Fruit fly (Drosophila melanogaster): ENCODE data around the gene Oseg5.
A peak's percentile ranks its signal among the peaks of the same experiment; 100 is the strongest.

The Oseg5 gene

DNA sequence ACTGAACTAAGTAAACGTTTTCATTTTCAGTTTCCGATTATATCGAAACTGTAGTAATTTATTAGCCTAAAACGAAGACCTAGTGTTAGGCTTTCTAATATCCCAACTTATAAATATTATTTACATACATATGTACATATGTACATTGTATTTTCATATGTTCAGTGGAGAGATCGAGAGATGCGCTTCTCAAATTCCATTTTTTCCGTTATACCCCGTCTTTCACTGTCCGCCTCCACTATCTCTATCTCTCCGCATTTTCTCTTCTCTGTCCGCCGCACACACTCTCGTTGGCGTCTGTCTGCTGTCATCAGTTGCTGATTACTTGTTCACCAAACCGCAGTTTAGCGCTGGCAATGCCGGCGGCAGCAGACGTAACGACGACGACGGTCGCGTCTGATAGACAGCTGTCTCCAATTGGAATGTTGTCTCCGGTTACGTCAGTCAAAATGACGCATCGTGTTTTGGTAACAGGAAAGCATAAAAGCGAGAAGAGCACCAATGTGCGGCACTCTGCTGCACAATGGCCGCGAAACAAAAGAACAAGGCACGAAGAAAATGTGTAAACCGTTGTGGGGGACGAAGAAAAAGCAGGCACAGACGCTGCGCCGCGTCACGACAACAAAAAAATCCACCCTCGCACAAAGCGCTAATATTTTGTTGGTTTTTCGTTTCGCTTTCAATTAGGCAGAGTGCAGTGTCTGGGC is 13.0 kb downstream of the Oseg5 start, which contains the start of gene CG9331 (continued):
- TF ChIP-seq CG17328 (GFP tag; IDR thresholded peaks at IDR 0.05) (no peak), unpg (GFP tag; optimal IDR thresholded peaks at IDR 0.05) (no peak), caup (GFP tag; optimal IDR thresholded peaks at IDR 0.05; ENCODE audit: severe bottlenecking) (no peak), row (GFP tag; IDR thresholded peaks at IDR 0.05) (peak; percentile 5), hbn (GFP tag; IDR thresholded peaks at IDR 0.05; ENCODE audit: partially characterized antibody) (0 out of 2 replicates have a peak, but pooled peaks have one; percentile 23), HmgD (GFP tag; optimal IDR thresholded peaks at IDR 0.05) (peak; percentile 4), Rfx (GFP tag; IDR thresholded peaks at IDR 0.05) (no peak), sc (optimal IDR thresholded peaks at IDR 0.05) (no peak), sc (GFP tag; optimal IDR thresholded peaks at IDR 0.05) (no peak), Opbp (GFP tag; IDR thresholded peaks at IDR 0.05; ENCODE audit: partially characterized antibody) (peak; percentile 65; the same call in 2 of the 3 replicates), sens-2 (GFP tag; IDR thresholded peaks at IDR 0.05) (no peak), CG4424 (GFP tag; optimal IDR thresholded peaks at IDR 0.05) (no peak), h (optimal IDR thresholded peaks at IDR 0.05) (no peak), CTCF (GFP tag; optimal IDR thresholded peaks at IDR 0.05) (no peak), CG7556 (GFP tag; optimal IDR thresholded peaks at IDR 0.05) (no peak), CG1603 (tag; optimal IDR thresholded peaks at IDR 0.05) (no peak), Hr51 (GFP tag; optimal IDR thresholded peaks at IDR 0.05) (no peak), toy (GFP tag; IDR thresholded peaks at IDR 0.05) (no peak), CG9437 (GFP tag; optimal IDR thresholded peaks at IDR 0.05) (peak; percentile 45), CG8281 (tag; optimal IDR thresholded peaks at IDR 0.05) (no peak), NC2β (GFP tag; optimal IDR thresholded peaks at IDR 0.05) (no peak), bigmax (GFP tag; optimal IDR thresholded peaks at IDR 0.05) (no peak), CG2875 (GFP tag; optimal IDR thresholded peaks at IDR 0.05) (no peak), CG1647 (GFP tag; optimal IDR thresholded peaks at IDR 0.05) (no peak), sens (GFP tag) (peak; percentile 27), ham (GFP tag; IDR thresholded peaks at IDR 0.05) (no peak), disco-r (GFP tag; optimal IDR thresholded peaks at IDR 0.05) (no peak), CG5245 (GFP tag; optimal IDR thresholded peaks at IDR 0.05) (no peak), Atf3 (GFP tag; optimal IDR thresholded peaks at IDR 0.05) (no peak), CG3838 (GFP tag; optimal IDR thresholded peaks at IDR 0.05) (no peak), nau (GFP tag; optimal IDR thresholded peaks at IDR 0.05) (peak; percentile 24), CG11093 (GFP tag; IDR thresholded peaks at IDR 0.05) (no peak), Abd-B (GFP tag; optimal IDR thresholded peaks at IDR 0.05) (no peak), PHDP (tag; optimal IDR thresholded peaks at IDR 0.05) (no peak), CG18262 (tag; optimal IDR thresholded peaks at IDR 0.05) (no peak), en (GFP tag; optimal IDR thresholded peaks at IDR 0.05) (no peak), H2.0 (GFP tag; IDR thresholded peaks at IDR 0.05) (no peak), ase (GFP tag; IDR thresholded peaks at IDR 0.05) (no peak), lilli (GFP tag; optimal IDR thresholded peaks at IDR 0.05) (no peak), hth (optimal IDR thresholded peaks at IDR 0.05) (no peak), Usf (GFP tag; optimal IDR thresholded peaks at IDR 0.05) (no peak), CG2202 (tag; optimal IDR thresholded peaks at IDR 0.05) (no peak), Nf-YA (GFP tag; IDR thresholded peaks at IDR 0.05) (no peak), usp (GFP tag; optimal IDR thresholded peaks at IDR 0.05) (no peak), fd102C (GFP tag; optimal IDR thresholded peaks at IDR 0.05) (no peak), Sry-β (GFP tag; optimal IDR thresholded peaks at IDR 0.05) (no peak), CG2120 (GFP tag; optimal IDR thresholded peaks at IDR 0.05) (no peak), trh (GFP tag; optimal IDR thresholded peaks at IDR 0.05) (no peak), CG11696 (GFP tag; IDR thresholded peaks at IDR 0.05) (no peak), shn (GFP tag; optimal IDR thresholded peaks at IDR 0.05) (peak; percentile 24), onecut (GFP tag; IDR thresholded peaks at IDR 0.05) (no peak), CG7357 (GFP tag; IDR thresholded peaks at IDR 0.05) (no peak), BtbVII (GFP tag; optimal IDR thresholded peaks at IDR 0.05) (no peak)

Measured in whole organism, embryonic.